Worm (Caenorhabditis elegans): ENCODE measurements around the gene K08B12.1.
A peak's percentile ranks its signal among the peaks of the same experiment; 100 is the strongest.

K08B12.1 gene

ce11 chrV:6224494-6224959, 34.6 kb upstream of the K08B12.1 start:
- TF ChIP-seq ztf-22 (GFP tag; optimal IDR thresholded peaks at IDR 0.05) (peak; percentile 57), let-526 (GFP tag; IDR thresholded peaks at IDR 0.05) (peak; percentile 86; the same call in 1 of the 2 replicates), C06A6.2 (GFP tag; conservative IDR thresholded peaks at IDR 0.05) (peak; percentile 89), zfh-2 (GFP tag; conservative IDR thresholded peaks at IDR 0.05) (peak; percentile 93), fkh-3 (tag; optimal IDR thresholded peaks at IDR 0.05) (no peak), let-607 (tag; optimal IDR thresholded peaks at IDR 0.05) (peak; percentile 68 to 80), ztf-6 (GFP tag; IDR thresholded peaks at IDR 0.05) (no peak), B0035.1 (tag; optimal IDR thresholded peaks at IDR 0.05) (peak; percentile 60), lag-1 (GFP tag; IDR thresholded peaks at IDR 0.05) (no peak), T07F8.4 (tag; optimal IDR thresholded peaks at IDR 0.05) (peak; percentile 17), hrde-1 (tag; optimal IDR thresholded peaks at IDR 0.05; ENCODE audit: borderline replicate concordance) (no peak), madf-3 (GFP tag; IDR thresholded peaks at IDR 0.05) (0 out of 2 replicates have a peak, but pooled peaks have one; percentile 11), sdz-38 (tag; optimal IDR thresholded peaks at IDR 0.05) (no peak), zim-3 (tag; optimal IDR thresholded peaks at IDR 0.05) (peak; percentile 72), dpl-1 (GFP tag; optimal IDR thresholded peaks at IDR 0.05) (no peak), tbp1 (GFP tag; optimal IDR thresholded peaks at IDR 0.05) (peak; percentile 61), ets-4 (GFP tag; optimal IDR thresholded peaks at IDR 0.05) (no peak), chd-7 (tag; optimal IDR thresholded peaks at IDR 0.05) (peak; percentile 94), F39B2.1 (GFP tag; IDR thresholded peaks at IDR 0.05) (no peak), K11D2.4 (GFP tag; IDR thresholded peaks at IDR 0.05) (peak; percentile 92), athp-1 (tag; optimal IDR thresholded peaks at IDR 0.05) (peak; percentile 75), bed-1 (GFP tag; IDR thresholded peaks at IDR 0.05) (no peak), xnd-1 (tag; optimal IDR thresholded peaks at IDR 0.05) (no peak), hlh-12 (tag; optimal IDR thresholded peaks at IDR 0.05) (no peak), gei-17 (GFP tag; optimal IDR thresholded peaks at IDR 0.05) (peak; percentile 79), snpc-1.1 (tag; optimal IDR thresholded peaks at IDR 0.05; ENCODE audit: insufficient read depth) (no peak), pbrm-1 (GFP tag; IDR thresholded peaks at IDR 0.05) (peak; percentile 75), akir-1 (GFP tag; optimal IDR thresholded peaks at IDR 0.05) (no peak), T26A5.8 (tag; optimal IDR thresholded peaks at IDR 0.05) (no peak), F57C9.4 (tag; optimal IDR thresholded peaks at IDR 0.05) (peak; percentile 46), egl-18 (GFP tag; IDR thresholded peaks at IDR 0.05) (peak; percentile 69; the same call in 1 of the 2 replicates), atf-7 (tag; optimal IDR thresholded peaks at IDR 0.05) (peak; percentile 88), F52B5.7 (tag; optimal IDR thresholded peaks at IDR 0.05) (no peak), hsf-1 (GFP tag; IDR thresholded peaks at IDR 0.05) (no peak), ekl-4 (GFP tag; IDR thresholded peaks at IDR 0.05) (peak; percentile 81), Y53F4B.3 (GFP tag; IDR thresholded peaks at IDR 0.05) (no peak), ztf-28 (GFP tag; IDR thresholded peaks at IDR 0.05) (no peak), B0019.2 (GFP tag; conservative IDR thresholded peaks at IDR 0.05) (no peak), nhr-27 (tag; optimal IDR thresholded peaks at IDR 0.05) (no peak), mcd-1 (GFP tag; IDR thresholded peaks at IDR 0.05) (peak; percentile 77), cebp-2 (GFP tag; IDR thresholded peaks at IDR 0.05) (peak; percentile 88; the same call in 1 of the 2 replicates), F57A8.1 (GFP tag; optimal IDR thresholded peaks at IDR 0.05) (no peak), tlf-1 (GFP tag; optimal IDR thresholded peaks at IDR 0.05) (peak; percentile 83), ztf-18 (tag; optimal IDR thresholded peaks at IDR 0.05) (peak; percentile 70), ceh-79 (tag; optimal IDR thresholded peaks at IDR 0.05) (no peak), efl-1 (GFP tag; optimal IDR thresholded peaks at IDR 0.05) (no peak), F37B4.10 (GFP tag; IDR thresholded peaks at IDR 0.05) (peak; percentile 84; the same call in 1 of the 2 replicates), madf-8 (GFP tag; conservative IDR thresholded peaks at IDR 0.05) (no peak), Y79H2A.3 (GFP tag; conservative IDR thresholded peaks at IDR 0.05) (no peak)
